Worm (Caenorhabditis elegans): Measurements from ENCODE around the gene clec-225.

- TF ChIP-seq nhr-76 (tag; optimal IDR thresholded peaks at IDR 0.05): no peak
- no peak for TF ChIP-seq zag-1 (tag; optimal IDR thresholded peaks at IDR 0.05)
- TF ChIP-seq lin-39 (tag; optimal IDR thresholded peaks at IDR 0.05): no peak
- no peak for TF ChIP-seq lin-13 (GFP tag; optimal IDR thresholded peaks at IDR 0.05)
- TF ChIP-seq C16A3.4 (tag; optimal IDR thresholded peaks at IDR 0.05): no peak
- TF ChIP-seq nhr-12 (tag; optimal IDR thresholded peaks at IDR 0.05): no peak
- TF ChIP-seq ceh-90 (tag; optimal IDR thresholded peaks at IDR 0.05): no peak
- TF ChIP-seq grh-1 (GFP tag; IDR thresholded peaks at IDR 0.05): no peak
- no peak for TF ChIP-seq nhr-85 (tag)
- TF ChIP-seq lin-15B (tag; optimal IDR thresholded peaks at IDR 0.05): no peak
- no peak for TF ChIP-seq ets-5 (GFP tag; IDR thresholded peaks at IDR 0.05)
Observed at ce11 chrV:13130439-13130840, 4.2 kb downstream of the clec-225 start.
